Fruit fly (Drosophila melanogaster): Measurements from ENCODE around the gene CG6013.
A peak's percentile ranks its signal among the peaks of the same experiment; 100 is the strongest.

Gene CG6013

DNA sequence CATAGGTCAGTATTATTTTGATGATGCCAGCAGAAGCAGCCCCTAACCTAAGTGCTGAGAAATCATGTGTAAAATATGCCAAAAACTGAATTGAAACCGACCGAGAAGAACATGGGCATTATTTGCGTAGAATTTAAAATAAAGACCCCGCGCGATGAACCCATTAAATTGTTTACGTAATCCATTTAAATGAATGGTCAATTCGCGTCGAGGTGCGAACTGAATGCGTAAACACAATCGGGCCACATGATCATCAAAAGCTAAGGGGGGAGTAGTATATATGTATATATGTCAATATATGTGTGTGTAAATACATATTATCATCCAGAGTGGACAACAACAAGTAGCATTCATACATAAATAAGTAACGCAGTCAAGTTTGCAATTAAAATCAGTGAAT, 28.9 kb downstream of the CG6013 start:
- TF ChIP-seq Hnf4 (GFP tag; optimal IDR thresholded peaks at IDR 0.05) (peak; percentile 4), rgr (GFP tag; optimal IDR thresholded peaks at IDR 0.05) (peak; percentile 2), sage (GFP tag; optimal IDR thresholded peaks at IDR 0.05) (no peak), CG32264 (GFP tag; optimal IDR thresholded peaks at IDR 0.05) (no peak)

DNA sequence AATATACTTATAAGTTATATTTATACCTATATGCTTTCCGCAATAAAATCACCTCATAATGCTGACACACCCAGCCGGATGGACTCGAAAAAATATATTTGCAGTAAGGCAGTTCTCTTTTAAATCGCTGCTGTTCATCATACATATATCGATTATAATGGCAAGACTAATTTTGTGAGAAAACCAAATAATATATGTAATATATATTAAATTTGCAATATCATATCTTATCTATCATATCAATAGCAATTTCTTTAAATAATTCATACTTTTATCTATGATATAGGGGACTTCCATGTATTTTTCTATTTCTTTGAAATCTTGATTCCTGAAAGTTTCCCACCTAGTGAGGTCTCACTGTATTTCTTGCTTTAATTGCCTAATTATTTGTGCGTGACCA, 31.2 kb downstream of the CG6013 start:
- TF ChIP-seq foxo (GFP tag; optimal IDR thresholded peaks at IDR 0.05) (peak in 1 of 2 experiments; percentile 39), Mio (GFP tag; optimal IDR thresholded peaks at IDR 0.05) (no peak)

DNA sequence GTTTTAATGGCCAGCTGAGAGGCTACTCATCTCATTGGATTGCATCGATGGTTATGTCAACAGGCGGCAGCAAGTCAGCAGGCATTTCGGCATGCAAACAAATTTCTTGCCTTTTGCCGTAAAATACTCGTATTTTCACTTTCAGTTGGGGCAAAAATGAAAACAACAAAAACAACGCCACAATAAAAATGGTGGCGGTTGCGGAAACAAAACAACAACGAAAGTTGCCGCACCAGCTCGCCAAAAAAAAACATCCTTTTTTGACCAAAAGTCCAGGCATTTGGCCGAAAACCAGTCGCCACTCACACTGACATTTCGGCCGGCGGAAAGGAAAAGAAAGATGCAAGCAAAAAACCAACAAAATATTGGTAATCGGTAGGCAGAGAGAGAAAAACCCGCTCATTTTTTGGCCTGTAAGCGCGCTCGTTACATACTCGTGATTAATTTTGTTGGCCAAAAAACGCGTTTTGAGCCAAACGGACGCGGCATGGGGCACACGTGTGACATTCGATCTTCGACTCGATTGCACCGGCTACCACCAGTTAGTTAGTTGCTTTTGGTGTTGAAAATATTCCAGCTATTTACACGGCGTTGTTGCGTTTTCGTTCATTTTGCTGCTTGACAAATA, 32.8 kb downstream of the CG6013 start:
- TF ChIP-seq Hr83 (GFP tag; optimal IDR thresholded peaks at IDR 0.05; ENCODE audit: poor library complexity, severe bottlenecking): no peak
- peak; percentile 50 for TF ChIP-seq Sp1 (GFP tag; optimal IDR thresholded peaks at IDR 0.05)
- no peak for TF ChIP-seq pan (optimal IDR thresholded peaks at IDR 0.05)
- no peak for TF ChIP-seq GATAd (GFP tag; optimal IDR thresholded peaks at IDR 0.05)
- TF ChIP-seq Rel (GFP tag; optimal IDR thresholded peaks at IDR 0.05): peak; percentile 50
- TF ChIP-seq Rel (tag; optimal IDR thresholded peaks at IDR 0.05): no peak
- peak; percentile 5 for TF ChIP-seq br (GFP tag; optimal IDR thresholded peaks at IDR 0.05)
- peak; percentile 32 for TF ChIP-seq rgr (GFP tag; optimal IDR thresholded peaks at IDR 0.05)
- TF ChIP-seq fru (GFP tag; optimal IDR thresholded peaks at IDR 0.05): peak; percentile 20
- no peak for TF ChIP-seq HLH106 (tag; optimal IDR thresholded peaks at IDR 0.05)
- peak; percentile 26 for TF ChIP-seq OdsH (GFP tag; optimal IDR thresholded peaks at IDR 0.05)
- peak; percentile 36 for TF ChIP-seq psq (GFP tag; optimal IDR thresholded peaks at IDR 0.05)
- TF ChIP-seq usp (GFP tag; optimal IDR thresholded peaks at IDR 0.05): no peak
- peak; percentile 51 for TF ChIP-seq brk (GFP tag; optimal IDR thresholded peaks at IDR 0.05)
- no peak for TF ChIP-seq Hr78 (GFP tag; optimal IDR thresholded peaks at IDR 0.05)
- peak; percentile 12 for TF ChIP-seq woc (GFP tag; optimal IDR thresholded peaks at IDR 0.05)
- no peak for TF ChIP-seq sage (GFP tag; optimal IDR thresholded peaks at IDR 0.05)
- no peak for TF ChIP-seq Dif (GFP tag; optimal IDR thresholded peaks at IDR 0.05; ENCODE audit: partially characterized antibody)

DNA sequence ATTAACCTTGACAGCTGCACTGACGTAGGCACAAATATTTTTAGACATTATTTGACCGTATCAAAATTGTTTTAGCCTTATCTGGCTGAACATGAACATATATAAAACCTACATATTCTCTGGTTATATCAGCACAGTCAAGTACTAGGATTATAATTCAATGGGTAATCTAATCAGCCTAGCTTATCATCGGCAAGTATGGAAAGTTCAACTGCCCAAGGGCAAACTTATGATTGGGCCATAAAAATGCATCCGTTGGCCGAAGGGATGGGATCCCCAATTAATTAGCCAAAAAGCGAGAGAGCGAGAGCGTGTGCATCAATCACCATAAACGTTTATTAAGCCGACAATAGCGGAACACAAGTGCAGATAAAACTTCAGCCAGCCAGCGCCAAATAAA, 34.2 kb downstream of the CG6013 start:
- TF ChIP-seq CrebA (GFP tag; optimal IDR thresholded peaks at IDR 0.05; ENCODE audit: borderline replicate concordance) (peak; percentile 68), CG9705 (GFP tag; optimal IDR thresholded peaks at IDR 0.05) (no peak), Rel (GFP tag; optimal IDR thresholded peaks at IDR 0.05) (no peak), Rel (tag; optimal IDR thresholded peaks at IDR 0.05) (peak; percentile 87)

DNA sequence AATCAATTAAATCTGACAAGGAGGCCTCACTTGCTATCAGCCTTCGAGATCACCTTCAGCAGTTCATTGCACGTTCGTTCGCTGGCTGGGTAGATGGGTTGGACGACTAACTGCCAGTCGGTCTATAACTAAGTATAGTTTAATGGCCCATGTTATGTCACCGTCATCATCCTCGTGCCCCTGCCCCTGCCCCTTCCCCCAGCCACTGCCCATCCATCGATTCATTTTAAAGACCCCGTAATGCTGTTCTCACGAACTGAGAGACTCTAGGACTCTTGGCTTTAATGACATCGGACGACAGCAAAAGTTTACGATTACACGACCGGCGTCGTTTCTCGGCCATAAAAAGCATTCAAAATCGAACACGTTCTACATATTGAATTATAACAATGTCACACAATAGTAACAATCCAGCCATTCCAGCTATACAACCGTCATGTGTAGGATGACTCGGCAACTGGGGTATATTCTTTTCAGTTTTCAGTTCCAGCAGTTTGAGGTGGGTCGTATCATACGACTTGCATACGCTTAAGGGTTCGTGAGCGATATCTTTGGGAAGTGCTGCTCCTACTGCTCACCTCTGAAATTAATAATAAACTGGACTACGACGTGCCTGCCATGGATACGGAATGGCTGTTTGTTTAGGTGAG, 35.8 kb downstream of the CG6013 start:
- TF ChIP-seq GATAd (GFP tag; optimal IDR thresholded peaks at IDR 0.05): no peak
- no peak for TF ChIP-seq Mio (GFP tag; optimal IDR thresholded peaks at IDR 0.05)
- TF ChIP-seq N (GFP tag; optimal IDR thresholded peaks at IDR 0.05): no peak
- no peak for TF ChIP-seq Sp1 (GFP tag; optimal IDR thresholded peaks at IDR 0.05)
- TF ChIP-seq Rel (GFP tag; optimal IDR thresholded peaks at IDR 0.05): no peak
- no peak for TF ChIP-seq Rel (tag; optimal IDR thresholded peaks at IDR 0.05)

DNA sequence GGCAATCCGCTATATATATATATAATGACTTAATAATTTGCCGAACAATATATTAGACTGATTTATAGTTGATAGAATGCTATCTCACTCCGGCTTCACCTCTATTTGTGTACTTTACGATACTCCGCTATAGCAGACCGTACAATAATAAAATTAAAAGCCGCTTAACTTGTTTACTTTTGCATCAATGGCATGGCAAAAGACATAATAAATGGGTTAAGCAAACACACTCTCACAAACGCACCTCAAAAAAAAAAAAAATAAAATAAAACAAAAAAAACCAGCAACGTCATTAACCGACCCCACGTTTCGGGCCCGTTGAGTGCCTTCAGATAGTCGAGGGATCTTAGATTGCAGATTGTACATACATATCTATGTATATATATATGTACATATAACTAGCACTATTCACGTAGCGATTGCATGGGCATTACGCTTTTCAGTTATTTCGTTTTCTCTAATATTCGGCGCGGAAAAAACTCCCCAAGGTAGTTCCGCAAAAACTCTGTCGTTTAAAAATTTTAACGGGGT, 36.6 kb downstream of the CG6013 start:
- TF ChIP-seq Mio (GFP tag; optimal IDR thresholded peaks at IDR 0.05) (no peak), GATAd (GFP tag; optimal IDR thresholded peaks at IDR 0.05) (no peak), jim (GFP tag; optimal IDR thresholded peaks at IDR 0.05) (no peak), Dfd (GFP tag; optimal IDR thresholded peaks at IDR 0.05) (no peak), Dif (GFP tag; optimal IDR thresholded peaks at IDR 0.05; ENCODE audit: partially characterized antibody) (no peak), dsf (GFP tag; optimal IDR thresholded peaks at IDR 0.05; ENCODE audit: borderline replicate concordance) (no peak), usp (GFP tag; optimal IDR thresholded peaks at IDR 0.05) (no peak), Jra (GFP tag; optimal IDR thresholded peaks at IDR 0.05) (no peak), sage (GFP tag; optimal IDR thresholded peaks at IDR 0.05) (no peak), dl (GFP tag; optimal IDR thresholded peaks at IDR 0.05; ENCODE audit: insufficient read depth in 1 of 2, partially characterized antibody in 2 of 2) (no peak), woc (GFP tag; optimal IDR thresholded peaks at IDR 0.05) (no peak), CG9705 (GFP tag; optimal IDR thresholded peaks at IDR 0.05) (no peak), psq (GFP tag; optimal IDR thresholded peaks at IDR 0.05) (no peak), rgr (GFP tag; optimal IDR thresholded peaks at IDR 0.05) (no peak), HLH106 (tag; optimal IDR thresholded peaks at IDR 0.05) (no peak), Myc (optimal IDR thresholded peaks at IDR 0.05) (no peak), ey (GFP tag; optimal IDR thresholded peaks at IDR 0.05) (no peak)
